Fruit fly (Drosophila melanogaster): ENCODE measurements around the gene hth.

hth gene

DNA sequence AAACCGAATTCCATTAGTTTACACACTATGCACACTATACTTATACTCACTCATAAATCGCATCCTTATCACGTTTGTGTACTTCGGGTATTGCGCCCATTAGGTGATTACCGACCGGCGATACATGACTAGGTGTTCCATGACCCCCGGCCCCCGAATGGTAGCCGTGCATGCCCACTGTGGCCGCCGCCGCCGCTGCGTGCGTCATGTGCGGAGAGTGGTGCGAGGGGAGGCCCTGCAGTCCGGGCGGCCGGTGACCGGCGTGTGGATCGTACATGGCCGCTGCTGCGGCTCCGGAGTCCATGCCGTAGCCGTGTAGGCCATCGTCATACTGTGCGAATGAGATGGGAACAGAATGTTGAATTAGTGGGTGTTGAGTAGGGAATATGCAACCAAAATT is 34.3 kb downstream of the hth start (continued):
- TF ChIP-seq CG3407 (GFP tag; optimal IDR thresholded peaks at IDR 0.05), result no peak
- no peak for TF ChIP-seq Fer1 (GFP tag; optimal IDR thresholded peaks at IDR 0.05)
- no peak for TF ChIP-seq CTCF (GFP tag; optimal IDR thresholded peaks at IDR 0.05)
- no peak for TF ChIP-seq zen2 (GFP tag; IDR thresholded peaks at IDR 0.05; ENCODE audit: partially characterized antibody)
- TF ChIP-seq zfh1 (GFP tag; IDR thresholded peaks at IDR 0.05), result no peak
- no peak for TF ChIP-seq CG7372 (GFP tag; IDR thresholded peaks at IDR 0.05)
- peak; percentile 3 for TF ChIP-seq CG13775 (GFP tag; optimal IDR thresholded peaks at IDR 0.05)
- TF ChIP-seq ftz-f1 (GFP tag; optimal IDR thresholded peaks at IDR 0.05), result peak; percentile 88
- TF ChIP-seq esg (GFP tag; conservative IDR thresholded peaks at IDR 0.05), result no peak
- peak; percentile 42 for TF ChIP-seq CG4707 (GFP tag; optimal IDR thresholded peaks at IDR 0.05)
- no peak for TF ChIP-seq CG2678 (tag; optimal IDR thresholded peaks at IDR 0.05)
- no peak for TF ChIP-seq CG13624 (GFP tag; optimal IDR thresholded peaks at IDR 0.05)
- TF ChIP-seq CG12769 (tag; optimal IDR thresholded peaks at IDR 0.05), result peak; percentile 26
- no peak for TF ChIP-seq ranshi (GFP tag; IDR thresholded peaks at IDR 0.05)
- peak; percentile 51 for TF ChIP-seq CG18476 (GFP tag; optimal IDR thresholded peaks at IDR 0.05)
- TF ChIP-seq Jarid2 (GFP tag; optimal IDR thresholded peaks at IDR 0.05), result no peak
- 0 out of 3 replicates have a peak, but pooled peaks have one; percentile 53 for TF ChIP-seq otp (GFP tag; IDR thresholded peaks at IDR 0.05)
- TF ChIP-seq CG4360 (GFP tag; IDR thresholded peaks at IDR 0.05), result 0 out of 2 replicates have a peak, but pooled peaks have one; percentile 32
- no peak for TF ChIP-seq D (optimal IDR thresholded peaks at IDR 0.05)
- no peak for TF ChIP-seq D (GFP tag; optimal IDR thresholded peaks at IDR 0.05)
- TF ChIP-seq Bdp1 (GFP tag; optimal IDR thresholded peaks at IDR 0.05), result no peak
- peak; percentile 23 for TF ChIP-seq Hey (tag; optimal IDR thresholded peaks at IDR 0.05)
- 0 out of 3 replicates have a peak, but pooled peaks have one; percentile 15 for TF ChIP-seq z (GFP tag; IDR thresholded peaks at IDR 0.05)
- TF ChIP-seq CG4854 (GFP tag; optimal IDR thresholded peaks at IDR 0.05), result no peak
- TF ChIP-seq CG2875 (GFP tag; optimal IDR thresholded peaks at IDR 0.05), result no peak
- peak; percentile 54 for TF ChIP-seq Kr (GFP tag; optimal IDR thresholded peaks at IDR 0.05)
- TF ChIP-seq Dp (GFP tag; optimal IDR thresholded peaks at IDR 0.05), result no peak
- no peak for TF ChIP-seq CG4404 (GFP tag; IDR thresholded peaks at IDR 0.05)
- TF ChIP-seq pita (GFP tag; optimal IDR thresholded peaks at IDR 0.05), result no peak
- TF ChIP-seq CG4282 (GFP tag; optimal IDR thresholded peaks at IDR 0.05), result no peak
- TF ChIP-seq CG32532 (GFP tag; IDR thresholded peaks at IDR 0.05), result 0 out of 2 replicates have a peak, but pooled peaks have one; percentile 6
- peak; percentile 7 for TF ChIP-seq CG18619 (GFP tag; optimal IDR thresholded peaks at IDR 0.05)
- TF ChIP-seq CoRest (tag; optimal IDR thresholded peaks at IDR 0.05), result peak; percentile 20
- TF ChIP-seq Xbp1 (GFP tag; optimal IDR thresholded peaks at IDR 0.05), result peak; percentile 14
- no peak for TF ChIP-seq CG14014 (GFP tag; IDR thresholded peaks at IDR 0.05)
- TF ChIP-seq Sry-δ (GFP tag; optimal IDR thresholded peaks at IDR 0.05), result no peak
- peak; percentile 78 for TF ChIP-seq Med (GFP tag)
- TF ChIP-seq CG3847 (GFP tag; IDR thresholded peaks at IDR 0.05), result 0 out of 2 replicates have a peak, but pooled peaks have one; percentile 13
- TF ChIP-seq CG34376 (GFP tag; optimal IDR thresholded peaks at IDR 0.05), result peak; percentile 47
- TF ChIP-seq cg (GFP tag; optimal IDR thresholded peaks at IDR 0.05), result peak; percentile 27
- no peak for TF ChIP-seq CG32772 (GFP tag; IDR thresholded peaks at IDR 0.05)
- no peak for TF ChIP-seq trh (GFP tag; optimal IDR thresholded peaks at IDR 0.05)
- TF ChIP-seq jigr1 (GFP tag; IDR thresholded peaks at IDR 0.05), result 0 out of 3 replicates have a peak, but pooled peaks have one; percentile 12
- TF ChIP-seq kay (GFP tag; optimal IDR thresholded peaks at IDR 0.05), result peak; percentile 89
- TF ChIP-seq psq (GFP tag; optimal IDR thresholded peaks at IDR 0.05), result no peak
- peak; percentile 33 for TF ChIP-seq CrebB (tag; optimal IDR thresholded peaks at IDR 0.05)
- TF ChIP-seq CG7357 (GFP tag; IDR thresholded peaks at IDR 0.05), result 0 out of 3 replicates have a peak, but pooled peaks have one; percentile 37
- peak; percentile 90; the same call in 2 of the 3 replicates for TF ChIP-seq CG2199 (GFP tag; IDR thresholded peaks at IDR 0.05)
- TF ChIP-seq CG11093 (GFP tag; IDR thresholded peaks at IDR 0.05), result 0 out of 3 replicates have a peak, but pooled peaks have one; percentile 24
- peak; percentile 16 for TF ChIP-seq CG18262 (tag; optimal IDR thresholded peaks at IDR 0.05)
- no peak for TF ChIP-seq disco-r (GFP tag; optimal IDR thresholded peaks at IDR 0.05)
- no peak for TF ChIP-seq Hmx (GFP tag; optimal IDR thresholded peaks at IDR 0.05)

Measured in whole organism, embryonic.